Worm (Caenorhabditis elegans) whole organism, early embryonic: ENCODE measurements around the gene R02D3.8.

Experiments
- aly-1 ChIP-seq: sonication (generic microtip); optimal IDR thresholded peaks from 2 replicates; lab custom pipeline; 2016; ENCODE audit warnings: missing genetic modification characterization, missing compliant biosample characterization
- ama-1 ChIP-seq: fragments of 150-350 bp; optimal IDR thresholded peaks from 2 replicates; lab custom pipeline; 2014
- ceh-36 ChIP-seq: sonication (generic microtip); optimal IDR thresholded peaks from 2 replicates; lab custom pipeline; 2016; ENCODE audit warnings: missing genetic modification characterization, inconsistent platforms, missing compliant biosample characterization
- ets-7 ChIP-seq: sonication (generic microtip); optimal IDR thresholded peaks from 2 replicates; lab custom pipeline; 2016; ENCODE audit warnings: missing genotype, missing genetic modification characterization, missing compliant biosample characterization
- flt-1 ChIP-seq: fragments of 200-800 bp; sonication (Bioruptor generic); IDR thresholded peaks from 2 replicates; pipeline ENCODE4 v1.3.6; 2022; ENCODE audit warnings: missing genetic modification characterization, missing compliant biosample characterization
- hmbx-1 ChIP-seq: sonication (generic microtip); optimal IDR thresholded peaks from 2 replicates; lab custom pipeline; 2016; ENCODE audit warnings: mild to moderate bottlenecking, missing genetic modification characterization, missing compliant biosample characterization
- hmg-4 ChIP-seq: fragments of 200-800 bp; sonication (Bioruptor generic); optimal IDR thresholded peaks from 2 replicates; lab custom pipeline; 2018; ENCODE audit warnings: mild to moderate bottlenecking, missing genetic modification characterization, missing compliant biosample characterization
- hnd-1 ChIP-seq: sonication (generic microtip); optimal IDR thresholded peaks from 2 replicates; lab custom pipeline; 2016; ENCODE audit warnings: missing genetic modification characterization, missing compliant biosample characterization
- pes-1 ChIP-seq: fragments of 200-800 bp; sonication (Bioruptor generic); IDR thresholded peaks from 2 replicates; pipeline ENCODE4 v1.3.6; 2022; ENCODE audit warnings: missing genetic modification reagents, missing genetic modification characterization, missing compliant biosample characterization
- sea-1 ChIP-seq: fragments of 200-800 bp; sonication (Bioruptor generic); conservative IDR thresholded peaks from 2 replicates; pipeline ENCODE4 v1.3.6; 2022; ENCODE audit warnings: missing genetic modification characterization, missing compliant biosample characterization
- tbx-11 ChIP-seq: fragments of 200-800 bp; sonication (Bioruptor generic); IDR thresholded peaks from 2 replicates; pipeline ENCODE4 v1.3.6; 2022; ENCODE audit warnings: missing genetic modification characterization, missing compliant biosample characterization
- tbx-37 ChIP-seq: fragments of 200-800 bp; sonication (Bioruptor generic); conservative IDR thresholded peaks from 2 replicates; pipeline ENCODE4 v1.3.6; 2022; ENCODE audit warnings: missing genetic modification reagents, missing genetic modification characterization, missing compliant biosample characterization
- tra-4 ChIP-seq: sonication (generic microtip); optimal IDR thresholded peaks from 2 replicates; lab custom pipeline; 2017; ENCODE audit warnings: missing genetic modification characterization, missing compliant biosample characterization

- TF ChIP-seq ets-7 (no peak), hmg-4 (GFP tag; lab: Kevin White, UChicago) (no peak), flt-1 (no peak), ama-1 (lab: Kevin White, UChicago) (no peak), sea-1 (GFP tag; lab: Robert Waterston, UW) (no peak), ceh-36 (tag; lab: Kevin White, UChicago) (no peak), tbx-11 (GFP tag; lab: Robert Waterston, UW) (no peak), tbx-37 (GFP tag; lab: Robert Waterston, UW) (no peak), pes-1 (no peak), tra-4 (tag; lab: Kevin White, UChicago) (no peak), hmbx-1 (tag; lab: Kevin White, UChicago) (no peak), hnd-1 (tag; lab: Kevin White, UChicago) (no peak), aly-1 (no peak)
Measured at ce11 chrIV:244278-244677, 12.7 kb downstream of the R02D3.8 start.
